Worm (Caenorhabditis elegans) whole organism, L3 larva: ENCODE results near the gene C37E2.10.

ENCODE experiments used
- fos-1 ChIP-seq: fragments of 150-350 bp; optimal IDR thresholded peaks from 2 replicates; lab custom pipeline; 2014; ENCODE audit warnings: missing biosample characterization, missing genetic modification characterization
- nhr-12 ChIP-seq: fragments of 150-350 bp; optimal IDR thresholded peaks from 2 replicates; lab custom pipeline; 2014; ENCODE audit warnings: missing biosample characterization, missing genetic modification characterization
- nhr-23 ChIP-seq: fragments of 150-350 bp; optimal IDR thresholded peaks from 2 replicates; lab custom pipeline; 2014; ENCODE audit warnings: missing biosample characterization, missing genetic modification reagents, missing genetic modification characterization
- nhr-76 ChIP-seq: fragments of 150-350 bp; sonication (generic microtip); optimal IDR thresholded peaks from 5 replicates; lab custom pipeline; 2014; ENCODE audit warnings: missing biosample characterization, missing genetic modification characterization
- pha-4 ChIP-seq: fragments of 150-350 bp; optimal IDR thresholded peaks from 2 replicates; lab custom pipeline; 2014; ENCODE audit warnings: missing biosample characterization, missing genetic modification reagents, missing genetic modification characterization
- ztf-11 ChIP-seq: fragments of 150-350 bp; optimal IDR thresholded peaks from 2 replicates; lab custom pipeline; 2014; ENCODE audit warnings: missing biosample characterization, missing genetic modification characterization

- TF ChIP-seq pha-4 (tag; lab: Kevin White, UChicago): no peak
- TF ChIP-seq ztf-11 (tag; lab: Kevin White, UChicago): no peak
- TF ChIP-seq fos-1 (tag; lab: Kevin White, UChicago): no peak
- no peak for TF ChIP-seq nhr-12 (tag; lab: Kevin White, UChicago)
- TF ChIP-seq nhr-23 (tag; lab: Kevin White, UChicago): no peak
- TF ChIP-seq nhr-76 (tag; lab: Kevin White, UChicago): no peak
Measured at ce11 chrX:14178688-14179087, at the start of gene C37E2.10.
